Fruit fly (Drosophila melanogaster) whole organism, embryonic: Measurements from ENCODE around the gene CrebB.

Source experiments
- BtbVII ChIP-seq: fragments of 200-800 bp; sonication (Bioruptor generic); optimal IDR thresholded peaks from 3 replicates; lab custom pipeline; 2017; ENCODE audit warnings: missing biosample characterization, mild to moderate bottlenecking, missing genetic modification characterization
- CG11504 ChIP-seq: fragments of 200-800 bp; sonication (Bioruptor generic); optimal IDR thresholded peaks from 3 replicates; lab custom pipeline; 2019; ENCODE audit warnings: missing biosample characterization, mild to moderate bottlenecking, missing genetic modification characterization, moderate library complexity
- CG5953 ChIP-seq: fragments of 200-800 bp; sonication (Bioruptor generic); IDR thresholded peaks from 2 replicates; pipeline ENCODE4 v1.3.6; 2022; ENCODE audit warnings: missing biosample characterization, missing genetic modification characterization
- CG7357 ChIP-seq: fragments of 200-800 bp; sonication (Bioruptor generic); IDR thresholded peaks from 3 replicates; pipeline ENCODE4 v1.3.6; 2022; ENCODE audit warnings: missing biosample characterization, missing genetic modification characterization
- amos ChIP-seq: fragments of 200-800 bp; sonication (Bioruptor generic); IDR thresholded peaks from 2 replicates; pipeline ENCODE4 v1.3.6; 2022; ENCODE audit warnings: missing biosample characterization, missing genetic modification characterization; ENCODE audit not compliant: partially characterized antibody
- esg ChIP-seq: fragments of 200-800 bp; sonication (Bioruptor generic); conservative IDR thresholded peaks from 2 replicates; pipeline ENCODE4 v1.3.6; 2022; ENCODE audit warnings: missing biosample characterization, missing genetic modification characterization
- so ChIP-seq: fragments of 200-800 bp; sonication (Bioruptor generic); IDR thresholded peaks from 3 replicates; pipeline ENCODE4 v1.3.6; 2022; ENCODE audit warnings: missing biosample characterization, missing genetic modification characterization
- tx ChIP-seq: fragments of 200-800 bp; sonication (Bioruptor generic); optimal IDR thresholded peaks from 2 replicates; lab custom pipeline; 2016; ENCODE audit warnings: missing biosample characterization, missing genetic modification characterization

DNA sequence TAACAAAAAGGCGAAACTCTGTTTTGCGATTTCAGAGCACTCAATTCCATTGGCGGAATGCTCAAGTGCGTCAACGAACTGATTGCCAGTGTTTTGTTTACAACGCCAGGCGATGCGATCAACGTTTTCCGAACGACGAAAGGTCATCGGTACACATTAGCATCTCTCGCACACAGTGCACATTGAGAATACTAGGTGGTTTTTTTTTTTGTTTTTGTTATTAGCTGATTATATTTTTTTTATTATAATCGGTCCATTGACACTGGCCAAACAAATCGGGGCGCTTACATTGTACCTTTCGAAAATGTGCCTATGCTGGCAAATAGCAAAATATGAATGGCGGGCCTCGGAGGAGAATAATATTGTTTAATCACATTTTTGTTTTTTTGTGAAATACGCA lies 29.0 kb downstream of the CrebB start:
- TF ChIP-seq BtbVII (GFP tag; lab: Kevin White, UChicago) (no peak), so (GFP tag; lab: Robert Waterston, UW) (no peak), tx (GFP tag; lab: Kevin White, UChicago) (no peak), amos (no peak), CG11504 (tag; lab: Kevin White, UChicago) (no peak), esg (no peak), CG5953 (GFP tag; lab: Robert Waterston, UW) (no peak), CG7357 (GFP tag; lab: Robert Waterston, UW) (no peak)
